Fruit fly (Drosophila melanogaster): Measurements from ENCODE around the gene CG12057.

CG12057 gene

dm6 chrX:9163645-9164509, 27.6 kb upstream of the CG12057 start:
- TF ChIP-seq CG12605 (GFP tag; IDR thresholded peaks at IDR 0.05), result peak; percentile 72
- TF ChIP-seq CG4496 (GFP tag; IDR thresholded peaks at IDR 0.05), result peak; percentile 69
- TF ChIP-seq CG15710 (tag; optimal IDR thresholded peaks at IDR 0.05), result peak; percentile 1
- TF ChIP-seq EcR (GFP tag; optimal IDR thresholded peaks at IDR 0.05), result no peak
- TF ChIP-seq Snoo (tag; optimal IDR thresholded peaks at IDR 0.05), result no peak
- peak; percentile 25 for TF ChIP-seq gl (tag; optimal IDR thresholded peaks at IDR 0.05)
- peak; percentile 61 for TF ChIP-seq Pif1B (GFP tag; optimal IDR thresholded peaks at IDR 0.05)
- TF ChIP-seq Ets98B (GFP tag; IDR thresholded peaks at IDR 0.05), result peak; percentile 65
- no peak for TF ChIP-seq CG14655 (GFP tag; optimal IDR thresholded peaks at IDR 0.05)
- peak; percentile 57; the same call in 1 of the 2 replicates for TF ChIP-seq CG32121 (GFP tag; IDR thresholded peaks at IDR 0.05)
- peak; percentile 21 for TF ChIP-seq CG8301 (tag; optimal IDR thresholded peaks at IDR 0.05)
- TF ChIP-seq CG8159 (tag; optimal IDR thresholded peaks at IDR 0.05), result peak; percentile 33
- TF ChIP-seq CG34367 (tag; optimal IDR thresholded peaks at IDR 0.05), result peak; percentile 48

dm6 chrX:9164510-9165506, 26.6 kb upstream of the CG12057 start:
- no peak for TF ChIP-seq CG8301 (tag; optimal IDR thresholded peaks at IDR 0.05)
- TF ChIP-seq CG12605 (GFP tag; IDR thresholded peaks at IDR 0.05), result no peak
- no peak for TF ChIP-seq EcR (GFP tag; optimal IDR thresholded peaks at IDR 0.05)
- TF ChIP-seq CG10348 (GFP tag; IDR thresholded peaks at IDR 0.05), result no peak
- TF ChIP-seq D1 (tag; optimal IDR thresholded peaks at IDR 0.05), result no peak
- TF ChIP-seq rn (GFP tag; IDR thresholded peaks at IDR 0.05), result no peak
- TF ChIP-seq CG14655 (GFP tag; optimal IDR thresholded peaks at IDR 0.05), result no peak
- no peak for TF ChIP-seq CG15710 (tag; optimal IDR thresholded peaks at IDR 0.05)
- no peak for TF ChIP-seq Pif1A (GFP tag; optimal IDR thresholded peaks at IDR 0.05)
- no peak for TF ChIP-seq CG4496 (GFP tag; IDR thresholded peaks at IDR 0.05)
- no peak for TF ChIP-seq CG34367 (tag; optimal IDR thresholded peaks at IDR 0.05)
- no peak for TF ChIP-seq CG8159 (tag; optimal IDR thresholded peaks at IDR 0.05)
- TF ChIP-seq CG32121 (GFP tag; IDR thresholded peaks at IDR 0.05), result no peak
- no peak for TF ChIP-seq Pif1B (GFP tag; optimal IDR thresholded peaks at IDR 0.05)
- no peak for TF ChIP-seq fd96Ca (GFP tag; IDR thresholded peaks at IDR 0.05)
- TF ChIP-seq Snoo (tag; optimal IDR thresholded peaks at IDR 0.05), result no peak

dm6 chrX:9168273-9168672, 23.2 kb upstream of the CG12057 start:
- no peak for TF ChIP-seq D1 (tag; optimal IDR thresholded peaks at IDR 0.05)
- no peak for TF ChIP-seq CG13204 (GFP tag; optimal IDR thresholded peaks at IDR 0.05)
- no peak for TF ChIP-seq CG17806 (tag; optimal IDR thresholded peaks at IDR 0.05)
- no peak for TF ChIP-seq CG14655 (GFP tag; optimal IDR thresholded peaks at IDR 0.05)
- TF ChIP-seq Snoo (tag; optimal IDR thresholded peaks at IDR 0.05), result no peak
- no peak for TF ChIP-seq rn (GFP tag; IDR thresholded peaks at IDR 0.05)
- TF ChIP-seq CG4496 (GFP tag; IDR thresholded peaks at IDR 0.05), result no peak
- TF ChIP-seq CG8301 (tag; optimal IDR thresholded peaks at IDR 0.05), result no peak
- TF ChIP-seq CG32121 (GFP tag; IDR thresholded peaks at IDR 0.05), result no peak
- no peak for TF ChIP-seq CG15710 (tag; optimal IDR thresholded peaks at IDR 0.05)
- TF ChIP-seq Ets98B (GFP tag; IDR thresholded peaks at IDR 0.05), result no peak
- TF ChIP-seq CG12605 (GFP tag; IDR thresholded peaks at IDR 0.05), result no peak
- no peak for TF ChIP-seq Pif1B (GFP tag; optimal IDR thresholded peaks at IDR 0.05)
- no peak for TF ChIP-seq CG10348 (GFP tag; IDR thresholded peaks at IDR 0.05)
- no peak for TF ChIP-seq EcR (GFP tag; optimal IDR thresholded peaks at IDR 0.05)
- TF ChIP-seq fd96Ca (GFP tag; IDR thresholded peaks at IDR 0.05), result no peak
- TF ChIP-seq CG9948 (tag; optimal IDR thresholded peaks at IDR 0.05), result no peak

dm6 chrX:9187429-9187828, 4.0 kb upstream of the CG12057 start:
- TF ChIP-seq CG15710 (tag; optimal IDR thresholded peaks at IDR 0.05) (no peak), fd96Ca (GFP tag; IDR thresholded peaks at IDR 0.05) (no peak), D1 (tag; optimal IDR thresholded peaks at IDR 0.05) (no peak), CG10348 (GFP tag; IDR thresholded peaks at IDR 0.05) (no peak), CG14655 (GFP tag; optimal IDR thresholded peaks at IDR 0.05) (no peak), gl (tag; optimal IDR thresholded peaks at IDR 0.05) (no peak), Pif1A (GFP tag; optimal IDR thresholded peaks at IDR 0.05) (no peak), CG8159 (tag; optimal IDR thresholded peaks at IDR 0.05) (no peak), Snoo (tag; optimal IDR thresholded peaks at IDR 0.05) (no peak), Ets98B (GFP tag; IDR thresholded peaks at IDR 0.05) (no peak), CG9948 (tag; optimal IDR thresholded peaks at IDR 0.05) (no peak)

- TF ChIP-seq CG14655 (GFP tag; optimal IDR thresholded peaks at IDR 0.05), result no peak
- no peak for TF ChIP-seq rn (GFP tag; IDR thresholded peaks at IDR 0.05)
- TF ChIP-seq CG13204 (GFP tag; optimal IDR thresholded peaks at IDR 0.05), result no peak
- TF ChIP-seq CG12605 (GFP tag; IDR thresholded peaks at IDR 0.05), result no peak
- TF ChIP-seq CG8301 (tag; optimal IDR thresholded peaks at IDR 0.05), result no peak
- no peak for TF ChIP-seq Pif1A (GFP tag; optimal IDR thresholded peaks at IDR 0.05)
- no peak for TF ChIP-seq gl (tag; optimal IDR thresholded peaks at IDR 0.05)
- TF ChIP-seq EcR (GFP tag; optimal IDR thresholded peaks at IDR 0.05), result no peak
- no peak for TF ChIP-seq CG9948 (tag; optimal IDR thresholded peaks at IDR 0.05)
- TF ChIP-seq CG15710 (tag; optimal IDR thresholded peaks at IDR 0.05), result no peak
- TF ChIP-seq CG32121 (GFP tag; IDR thresholded peaks at IDR 0.05), result no peak
- TF ChIP-seq D1 (tag; optimal IDR thresholded peaks at IDR 0.05), result no peak
- TF ChIP-seq CG4496 (GFP tag; IDR thresholded peaks at IDR 0.05), result no peak
- TF ChIP-seq CG8159 (tag; optimal IDR thresholded peaks at IDR 0.05), result no peak
- TF ChIP-seq CG34367 (tag; optimal IDR thresholded peaks at IDR 0.05), result no peak
- no peak for TF ChIP-seq CG10348 (GFP tag; IDR thresholded peaks at IDR 0.05)
These were observed 787 bp upstream of the CG12057 start, which contains the start of gene CG12115 for dm6 chrX:9190555-9191184. CG12115 (minus strand) TSS chrX:9190605.

Data from whole organism, pupa.